Fruit fly (Drosophila melanogaster): ENCODE data around the gene CG7148.

Gene CG7148

dm6 chr3L:21832203-21833160 is at the start of gene CG7148, which contains the start of gene Nopp140 (continued):
- TF ChIP-seq CG14710 (tag; optimal IDR thresholded peaks at IDR 0.05) (peak; percentile 73), fd96Cb (tag; optimal IDR thresholded peaks at IDR 0.05) (peak; percentile 38), Camta (GFP tag; optimal IDR thresholded peaks at IDR 0.05) (peak; percentile 8), chif (GFP tag; optimal IDR thresholded peaks at IDR 0.05) (peak; percentile 26 to 54), CG16863 (GFP tag; optimal IDR thresholded peaks at IDR 0.05) (no peak), CG4854 (GFP tag; optimal IDR thresholded peaks at IDR 0.05) (peak; percentile 46), fd102C (GFP tag; optimal IDR thresholded peaks at IDR 0.05) (no peak), CG4707 (GFP tag; optimal IDR thresholded peaks at IDR 0.05) (peak; percentile 16), cas (GFP tag; IDR thresholded peaks at IDR 0.05) (peak; percentile 75), Fer2 (tag; optimal IDR thresholded peaks at IDR 0.05) (peak; percentile 44), gsb-n (tag; optimal IDR thresholded peaks at IDR 0.05) (peak; percentile 35), hb (GFP tag; IDR thresholded peaks at IDR 0.05; ENCODE audit: partially characterized antibody) (no peak), Atf3 (GFP tag; optimal IDR thresholded peaks at IDR 0.05) (peak; percentile 44), TFAM (GFP tag; optimal IDR thresholded peaks at IDR 0.05) (no peak), ems (GFP tag; optimal IDR thresholded peaks at IDR 0.05) (peak; percentile 60), pnt (GFP tag; optimal IDR thresholded peaks at IDR 0.05) (peak; percentile 30), dmrt11E (tag; optimal IDR thresholded peaks at IDR 0.05) (peak; percentile 42), CG15696 (tag; optimal IDR thresholded peaks at IDR 0.05) (peak; percentile 36), Lpt (GFP tag; optimal IDR thresholded peaks at IDR 0.05) (no peak), CG14441 (GFP tag; IDR thresholded peaks at IDR 0.05) (peak; percentile 67), D19B (GFP tag; optimal IDR thresholded peaks at IDR 0.05) (peak; percentile 33), CG10565 (GFP tag; optimal IDR thresholded peaks at IDR 0.05) (no peak), pho (GFP tag; optimal IDR thresholded peaks at IDR 0.05) (peak; percentile 71), grau (tag; optimal IDR thresholded peaks at IDR 0.05) (peak; percentile 61), CG7745 (tag; optimal IDR thresholded peaks at IDR 0.05) (no peak), tna (GFP tag; IDR thresholded peaks at IDR 0.05; ENCODE audit: partially characterized antibody) (no peak), lab (GFP tag; optimal IDR thresholded peaks at IDR 0.05) (peak; percentile 84), E2f1 (GFP tag; IDR thresholded peaks at IDR 0.05) (0 out of 2 replicates have a peak, but pooled peaks have one; percentile 54), CG9876 (GFP tag; optimal IDR thresholded peaks at IDR 0.05) (peak; percentile 57), gsb (GFP tag; IDR thresholded peaks at IDR 0.05) (no peak), eve (GFP tag; optimal IDR thresholded peaks at IDR 0.05) (no peak), ab (GFP tag; optimal IDR thresholded peaks at IDR 0.05) (no peak), dysf (GFP tag; IDR thresholded peaks at IDR 0.05) (peak; percentile 69), dimm (GFP tag; IDR thresholded peaks at IDR 0.05) (no peak), E2f2 (GFP tag; IDR thresholded peaks at IDR 0.05) (peak; percentile 55), CG11247 (GFP tag; IDR thresholded peaks at IDR 0.05) (peak; percentile 77), CG12391 (tag; optimal IDR thresholded peaks at IDR 0.05) (peak; percentile 71), CG8388 (GFP tag; optimal IDR thresholded peaks at IDR 0.05) (peak; percentile 49), Hand (GFP tag; optimal IDR thresholded peaks at IDR 0.05) (peak; percentile 10), H15 (GFP tag; IDR thresholded peaks at IDR 0.05) (peak; percentile 30; the same call in 1 of the 3 replicates), her (GFP tag; optimal IDR thresholded peaks at IDR 0.05) (peak; percentile 68), CG8089 (GFP tag; optimal IDR thresholded peaks at IDR 0.05) (peak; percentile 67), lilli (GFP tag; optimal IDR thresholded peaks at IDR 0.05) (peak; percentile 70), Dbx (GFP tag; IDR thresholded peaks at IDR 0.05) (peak; percentile 59; the same call in 2 of the 3 replicates), da (GFP tag; optimal IDR thresholded peaks at IDR 0.05) (no peak), CG13775 (GFP tag; optimal IDR thresholded peaks at IDR 0.05) (peak; percentile 54), B-H1 (GFP tag; IDR thresholded peaks at IDR 0.05) (no peak; the same call in 2 of the 3 replicates), ro (GFP tag; IDR thresholded peaks at IDR 0.05) (no peak; the same call in 1 of the 2 replicates), CG14014 (GFP tag; IDR thresholded peaks at IDR 0.05) (0 out of 2 replicates have a peak, but pooled peaks have one; percentile 37)
